Fruit fly (Drosophila melanogaster) whole organism, prepupa: ENCODE data around the gene CG14515.

ENCODE experiments used
- Blimp-1 ChIP-seq: fragments of 200-800 bp; sonication (Bioruptor generic); optimal IDR thresholded peaks from 3 replicates; lab custom pipeline; 2017; ENCODE audit warnings: missing biosample characterization, missing genetic modification characterization, mild to moderate bottlenecking, moderate library complexity, missing genetic modification reagents
- CG11294 ChIP-seq: fragments of 200-800 bp; sonication (Bioruptor generic); IDR thresholded peaks from 2 replicates; pipeline ENCODE4 v1.3.6; 2022; ENCODE audit warnings: missing biosample characterization, missing genetic modification characterization
- CG11762 ChIP-seq: fragments of 200-800 bp; sonication (Bioruptor generic); optimal IDR thresholded peaks from 3 replicates; lab custom pipeline; 2016; ENCODE audit warnings: missing biosample characterization, missing genetic modification characterization; ENCODE audit not compliant: insufficient read depth
- CG11902 ChIP-seq: fragments of 200-800 bp; sonication (Bioruptor generic); optimal IDR thresholded peaks from 3 replicates; lab custom pipeline; 2016; ENCODE audit warnings: missing biosample characterization, missing genetic modification characterization
- CG15336 ChIP-seq: fragments of 200-800 bp; sonication (Bioruptor generic); IDR thresholded peaks from 2 replicates; pipeline ENCODE4 v1.3.6; 2022; ENCODE audit warnings: missing biosample characterization, missing genetic modification characterization
- CG1621 ChIP-seq: fragments of 200-800 bp; sonication (Bioruptor generic); optimal IDR thresholded peaks from 3 replicates; lab custom pipeline; 2018; ENCODE audit warnings: missing biosample characterization, mild to moderate bottlenecking, missing genetic modification characterization
- CG3032 ChIP-seq: fragments of 200-800 bp; optimal IDR thresholded peaks from 2 replicates; lab custom pipeline; 2019; ENCODE audit warnings: missing biosample characterization, mild to moderate bottlenecking, missing genetic modification characterization, moderate library complexity
- CG31627 ChIP-seq: fragments of 200-800 bp; sonication (Bioruptor generic); optimal IDR thresholded peaks from 3 replicates; lab custom pipeline; 2016; ENCODE audit warnings: missing biosample characterization, missing genetic modification characterization
- CG32006 ChIP-seq: fragments of 200-800 bp; sonication (Bioruptor generic); optimal IDR thresholded peaks from 3 replicates; lab custom pipeline; 2017; ENCODE audit warnings: missing biosample characterization, mild to moderate bottlenecking, missing genetic modification characterization
- CG3919 ChIP-seq: fragments of 200-800 bp; sonication (Bioruptor generic); optimal IDR thresholded peaks from 3 replicates; lab custom pipeline; 2016; ENCODE audit warnings: missing biosample characterization, missing genetic modification characterization
- CG6276 ChIP-seq: fragments of 200-800 bp; sonication (Bioruptor generic); optimal IDR thresholded peaks from 2 replicates; lab custom pipeline; 2017; ENCODE audit warnings: missing biosample characterization, mild to moderate bottlenecking, missing genetic modification characterization
- CG6792 ChIP-seq: fragments of 200-800 bp; sonication (Bioruptor generic); optimal IDR thresholded peaks from 3 replicates; lab custom pipeline; 2016; ENCODE audit warnings: missing biosample characterization, missing genetic modification characterization
- CG6808 ChIP-seq: fragments of 200-800 bp; sonication (Bioruptor generic); optimal IDR thresholded peaks from 3 replicates; lab custom pipeline; 2017; ENCODE audit warnings: missing biosample characterization, missing genetic modification characterization, mild to moderate bottlenecking, moderate library complexity, missing genetic modification reagents
- CG9139 ChIP-seq: fragments of 200-800 bp; sonication (Bioruptor generic); optimal IDR thresholded peaks from 3 replicates; lab custom pipeline; 2017; ENCODE audit warnings: missing biosample characterization, mild to moderate bottlenecking, missing genetic modification characterization
- Eip75B ChIP-seq: fragments of 200-800 bp; sonication (Bioruptor generic); optimal IDR thresholded peaks from 3 replicates; lab custom pipeline; 2016; ENCODE audit warnings: missing biosample characterization, missing genetic modification characterization
- Eip78C ChIP-seq: fragments of 200-800 bp; sonication (Bioruptor generic); peaks from one replicate; lab custom pipeline; 2016; ENCODE audit warnings: missing biosample characterization, missing genetic modification characterization
- Eip93F ChIP-seq: fragments of 200-800 bp; sonication (Bioruptor generic); optimal IDR thresholded peaks from 2 replicates; lab custom pipeline; 2016; ENCODE audit warnings: missing biosample characterization, mild to moderate bottlenecking, missing genetic modification characterization
- Ets21C ChIP-seq: fragments of 200-800 bp; sonication (Bioruptor generic); optimal IDR thresholded peaks from 3 replicates; lab custom pipeline; 2016; ENCODE audit warnings: missing biosample characterization, missing genetic modification characterization
- Hr4 ChIP-seq: fragments of 200-800 bp; sonication (Bioruptor generic); optimal IDR thresholded peaks from 3 replicates; lab custom pipeline; 2016; ENCODE audit warnings: missing biosample characterization, missing genetic modification characterization
- Sox102F ChIP-seq: fragments of 200-800 bp; sonication (Bioruptor generic); optimal IDR thresholded peaks from 2 replicates; lab custom pipeline; 2016; ENCODE audit warnings: missing biosample characterization, mild to moderate bottlenecking, missing genetic modification characterization
- Sox15 ChIP-seq: fragments of 200-800 bp; sonication (Bioruptor generic); optimal IDR thresholded peaks from 3 replicates; lab custom pipeline; 2016; ENCODE audit warnings: missing biosample characterization, missing genetic modification characterization
- achi ChIP-seq: fragments of 200-800 bp; sonication (Bioruptor generic); optimal IDR thresholded peaks from 3 replicates; lab custom pipeline; 2016; ENCODE audit warnings: missing biosample characterization, missing genetic modification characterization
- acj6 ChIP-seq: fragments of 200-800 bp; sonication (Bioruptor generic); optimal IDR thresholded peaks from 3 replicates; lab custom pipeline; 2016; ENCODE audit warnings: missing biosample characterization, missing genetic modification characterization
- dac ChIP-seq: fragments of 200-800 bp; sonication (Bioruptor generic); optimal IDR thresholded peaks from 2 replicates; lab custom pipeline; 2017; ENCODE audit warnings: missing biosample characterization, mild to moderate bottlenecking, missing genetic modification characterization
- dsx ChIP-seq: fragments of 200-800 bp; optimal IDR thresholded peaks from 3 replicates; lab custom pipeline; 2019; ENCODE audit warnings: missing biosample characterization, mild to moderate bottlenecking, missing genetic modification characterization, moderate library complexity; ENCODE audit not compliant: poor library complexity, severe bottlenecking
- esn ChIP-seq: fragments of 200-800 bp; sonication (Bioruptor generic); optimal IDR thresholded peaks from 2 replicates; lab custom pipeline; 2016; ENCODE audit warnings: missing biosample characterization, mild to moderate bottlenecking, missing genetic modification characterization, moderate library complexity
- fkh ChIP-seq: fragments of 200-800 bp; sonication (Bioruptor generic); optimal IDR thresholded peaks from 3 replicates; lab custom pipeline; 2017; ENCODE audit warnings: missing biosample characterization, mild to moderate bottlenecking, missing genetic modification characterization, moderate library complexity
- pdm3 ChIP-seq: fragments of 200-800 bp; sonication (Bioruptor generic); optimal IDR thresholded peaks from 3 replicates; lab custom pipeline; 2016; ENCODE audit warnings: missing biosample characterization, missing genetic modification characterization
- salr ChIP-seq, 2 experiments: fragments of 200-800 bp; sonication (Bioruptor generic); optimal IDR thresholded peaks; 3 replicates each; lab custom pipeline; 2016 to 2018; ENCODE audit warnings: missing biosample characterization in 2 of 2, missing genetic modification characterization in 2 of 2, mild to moderate bottlenecking in 1 of 2
- spab ChIP-seq: fragments of 200-800 bp; sonication (Bioruptor generic); optimal IDR thresholded peaks from 2 replicates; lab custom pipeline; 2017; ENCODE audit warnings: missing biosample characterization, mild to moderate bottlenecking, missing genetic modification characterization, missing genetic modification reagents
- ss ChIP-seq, 2 experiments: fragments of 200-800 bp; sonication (Bioruptor generic); optimal IDR thresholded peaks; 2 replicates in 1 of 2; 3 replicates in 1 of 2; lab custom pipeline; 2017 to 2018; ENCODE audit warnings: mild to moderate bottlenecking in 2 of 2, missing biosample characterization in 2 of 2, missing genetic modification characterization in 2 of 2, moderate library complexity in 1 of 2
- svp ChIP-seq: fragments of 200-800 bp; sonication (Bioruptor generic); peaks from one replicate; lab custom pipeline; 2016; ENCODE audit warnings: missing biosample characterization, missing genetic modification characterization
- vri ChIP-seq: fragments of 200-800 bp; sonication (Bioruptor generic); optimal IDR thresholded peaks from 3 replicates; lab custom pipeline; 2016; ENCODE audit warnings: missing biosample characterization, mild to moderate bottlenecking, missing genetic modification characterization

The CG14515 gene

DNA sequence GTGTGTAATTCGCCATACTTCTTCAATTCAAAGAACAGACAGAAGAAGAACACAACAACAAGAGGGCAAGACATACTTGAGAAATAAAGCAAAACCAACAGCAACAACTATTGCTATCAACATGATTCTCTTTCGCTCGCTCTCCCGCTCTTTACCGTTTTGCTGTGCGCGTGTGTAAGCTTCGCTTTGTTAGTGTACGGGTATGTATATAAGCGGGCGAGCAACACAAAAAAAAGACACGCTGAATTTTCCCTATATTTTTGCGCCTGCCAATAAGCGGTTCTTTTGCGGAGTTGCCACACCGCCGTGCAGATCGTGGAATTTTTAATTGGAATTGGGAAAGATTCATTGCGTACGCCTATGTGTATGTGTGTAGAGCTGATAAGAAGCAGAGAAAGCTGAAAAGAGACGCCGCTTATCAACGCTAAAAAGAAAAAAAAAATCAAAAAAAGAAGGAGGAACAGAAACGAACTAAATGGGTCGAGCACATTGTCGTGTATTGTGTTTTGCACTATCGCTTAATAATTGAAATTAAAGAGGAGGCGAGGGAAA lies 17.7 kb downstream of the CG14515 start (continued):
- TF ChIP-seq fkh (GFP tag; lab: Kevin White, UChicago) (no peak), CG3919 (GFP tag; lab: Kevin White, UChicago) (peak; percentile 26), CG15336 (GFP tag; lab: Robert Waterston, UW) (no peak; the same call in 1 of the 2 replicates), CG11294 (GFP tag; lab: Robert Waterston, UW) (0 out of 2 replicates have a peak, but pooled peaks have one; percentile 6), Eip75B (GFP tag; lab: Kevin White, UChicago) (peak; percentile 26), vri (no peak), CG31627 (GFP tag; lab: Kevin White, UChicago) (no peak), Blimp-1 (GFP tag; lab: Kevin White, UChicago) (no peak), Sox15 (no peak), Sox102F (GFP tag; lab: Kevin White, UChicago) (peak; percentile 10), CG1621 (tag; lab: Kevin White, UChicago) (peak; percentile 66), esn (peak; percentile 17), dsx (GFP tag; lab: Kevin White, UChicago) (peak; percentile 65), ss (GFP tag; optimal IDR thresholded peaks at IDR 0.05; lab: Kevin White, UChicago) (peak; percentile 46 to 83), dac (GFP tag; lab: Kevin White, UChicago) (no peak), salr (GFP tag; optimal IDR thresholded peaks at IDR 0.05; lab: Kevin White, UChicago) (peak in 1 of 2 experiments; percentile 42), CG6792 (no peak), achi (GFP tag; lab: Kevin White, UChicago) (peak; percentile 33), Eip93F (GFP tag; lab: Kevin White, UChicago) (peak; percentile 31), CG6276 (peak; percentile 38), pdm3 (GFP tag; lab: Kevin White, UChicago) (peak; percentile 23), CG11762 (GFP tag; lab: Kevin White, UChicago) (no peak)
- TF ChIP-seq, all 60 proteins: peak for 38

- TF ChIP-seq svp (GFP tag; lab: Kevin White, UChicago) (peak; percentile 81), Blimp-1 (GFP tag; lab: Kevin White, UChicago) (no peak), CG32006 (GFP tag; lab: Kevin White, UChicago) (peak; percentile 24), Hr4 (GFP tag; lab: Kevin White, UChicago) (peak; percentile 37), dac (GFP tag; lab: Kevin White, UChicago) (no peak), CG11902 (GFP tag; lab: Kevin White, UChicago) (no peak), CG3032 (tag; lab: Kevin White, UChicago) (no peak), Ets21C (GFP tag; lab: Kevin White, UChicago) (no peak), ss (GFP tag; optimal IDR thresholded peaks at IDR 0.05; lab: Kevin White, UChicago) (peak in 1 of 2 experiments; percentile 53), Sox102F (GFP tag; lab: Kevin White, UChicago) (no peak), CG31627 (GFP tag; lab: Kevin White, UChicago) (no peak), Sox15 (no peak), CG9139 (GFP tag; lab: Kevin White, UChicago) (no peak), Eip78C (GFP tag; lab: Kevin White, UChicago) (peak; percentile 50), spab (GFP tag; lab: Kevin White, UChicago) (no peak)
Measured at dm6 chr3R:29215652-29216483, 18.5 kb downstream of the CG14515 start.

DNA sequence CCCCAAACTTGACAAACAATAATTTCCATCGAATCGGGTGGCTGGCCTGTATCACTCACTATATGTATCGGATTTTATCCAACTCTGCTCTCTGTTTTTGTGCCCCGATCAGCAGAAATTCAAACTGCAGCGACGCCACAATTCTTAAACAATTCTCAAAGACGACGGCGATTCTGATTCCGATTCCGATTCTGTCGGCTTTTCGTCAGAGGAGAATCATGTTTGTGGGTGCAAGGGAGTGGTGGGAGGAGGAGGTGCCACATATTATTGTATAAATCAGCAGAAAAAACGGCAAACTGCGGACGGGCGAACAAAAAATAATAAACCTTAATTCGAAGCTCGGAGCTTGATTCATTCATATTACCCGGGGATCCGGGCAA lies 19.1 kb downstream of the CG14515 start:
- TF ChIP-seq acj6 (GFP tag; lab: Kevin White, UChicago) = no peak
- TF ChIP-seq CG15336 (GFP tag; lab: Robert Waterston, UW) = no peak
- no peak for TF ChIP-seq CG6808 (GFP tag; lab: Kevin White, UChicago)
- no peak for TF ChIP-seq CG31627 (GFP tag; lab: Kevin White, UChicago)
